Fruit fly (Drosophila melanogaster) whole organism, wandering third instar larva: ENCODE measurements around the gene Ir25a.

Experiments used
- HLH106 ChIP-seq: fragments of 200-800 bp; optimal IDR thresholded peaks from 3 replicates; lab custom pipeline; 2019; ENCODE audit warnings: missing biosample characterization, mild to moderate bottlenecking, missing genetic modification characterization, moderate library complexity
- N ChIP-seq: fragments of >200 bp; optimal IDR thresholded peaks from 2 replicates; lab custom pipeline; 2018; ENCODE audit warnings: missing biosample characterization, missing external identifiers, missing genetic modification characterization
- OdsH ChIP-seq: fragments of 200-800 bp; sonication (Bioruptor generic); optimal IDR thresholded peaks from 2 replicates; lab custom pipeline; 2016; ENCODE audit warnings: missing biosample characterization, mild to moderate bottlenecking, missing genetic modification characterization
- br ChIP-seq: fragments of 200-800 bp; sonication (Bioruptor generic); optimal IDR thresholded peaks from 2 replicates; lab custom pipeline; 2016; ENCODE audit warnings: missing biosample characterization, missing genetic modification characterization
- dmrt93B ChIP-seq: fragments of 200-800 bp; sonication (Bioruptor generic); optimal IDR thresholded peaks from 2 replicates; lab custom pipeline; 2018; ENCODE audit warnings: missing biosample characterization, mild to moderate bottlenecking, missing genetic modification characterization
- foxo ChIP-seq, 2 experiments: fragments of 200-800 bp; sonication (Bioruptor generic); optimal IDR thresholded peaks; 2 replicates in 1 of 2; 3 replicates in 1 of 2; lab custom pipeline; 2016 to 2017; ENCODE audit warnings: missing biosample characterization in 2 of 2, missing genetic modification characterization in 2 of 2
- pan ChIP-seq: fragments of >200 bp; optimal IDR thresholded peaks from 2 replicates; lab custom pipeline; 2017

dm6 chr2L:4821757-4822156 lies 13.3 kb downstream of the Ir25a start, which contains the start of gene CG15628:
- TF ChIP-seq dmrt93B (GFP tag; lab: Kevin White, UChicago) (no peak), br (no peak), foxo (GFP tag; optimal IDR thresholded peaks at IDR 0.05; lab: Kevin White, UChicago) (no peak), pan (no peak), OdsH (GFP tag; lab: Kevin White, UChicago) (no peak), N (GFP tag; lab: Kevin White, UChicago) (no peak), HLH106 (tag; lab: Kevin White, UChicago) (no peak)
